Fruit fly (Drosophila melanogaster): ENCODE results near the gene Spindly.

Spindly gene

DNA sequence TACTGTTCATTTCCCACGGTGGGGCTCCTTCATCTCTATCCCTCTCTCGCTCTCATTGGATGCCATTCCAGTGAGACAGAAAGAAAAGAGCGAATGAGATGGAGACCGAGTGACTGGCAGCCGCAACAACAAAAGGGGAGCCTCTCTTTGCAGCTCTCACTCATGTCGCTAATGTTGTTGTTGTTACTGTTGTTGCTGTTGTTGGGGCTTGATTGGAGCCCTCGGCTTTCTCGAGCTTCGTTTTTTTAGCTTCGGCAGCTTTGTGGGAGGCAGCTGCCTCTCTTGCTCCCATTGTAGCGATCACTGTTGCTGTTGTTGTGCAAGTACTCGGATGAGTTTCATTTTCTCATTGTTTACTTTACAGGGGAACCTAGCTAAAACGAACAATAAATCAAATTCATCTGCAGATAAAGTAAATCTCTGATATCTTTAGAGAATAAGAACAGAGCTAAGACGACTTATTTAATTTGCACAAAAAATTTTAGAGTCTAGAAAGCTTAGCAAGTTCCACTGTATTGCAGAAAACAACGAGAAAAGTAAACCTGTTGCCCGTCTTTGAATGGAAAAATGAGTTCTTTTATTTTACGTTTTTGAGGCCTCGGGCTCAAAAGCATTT is 4.2 kb upstream of the Spindly start (continued):
- no peak for TF ChIP-seq CG9876 (GFP tag; optimal IDR thresholded peaks at IDR 0.05)
- TF ChIP-seq CG32772 (GFP tag; IDR thresholded peaks at IDR 0.05) = peak; percentile 47; the same call in 1 of the 2 replicates
- peak; percentile 16 for TF ChIP-seq CG8944 (GFP tag; optimal IDR thresholded peaks at IDR 0.05)
- TF ChIP-seq sc (optimal IDR thresholded peaks at IDR 0.05) = no peak
- TF ChIP-seq sc (GFP tag; optimal IDR thresholded peaks at IDR 0.05) = peak; percentile 5
- TF ChIP-seq CG3995 (GFP tag; optimal IDR thresholded peaks at IDR 0.05) = no peak
- TF ChIP-seq CG12744 (GFP tag; optimal IDR thresholded peaks at IDR 0.05) = no peak
- 0 out of 2 replicates have a peak, but pooled peaks have one; percentile 26 for TF ChIP-seq wor (GFP tag; IDR thresholded peaks at IDR 0.05)
- TF ChIP-seq CG2875 (GFP tag; optimal IDR thresholded peaks at IDR 0.05) = no peak
- no peak for TF ChIP-seq CG9437 (GFP tag; optimal IDR thresholded peaks at IDR 0.05)
- no peak for TF ChIP-seq crc (GFP tag; optimal IDR thresholded peaks at IDR 0.05)
- TF ChIP-seq CG10366 (GFP tag; IDR thresholded peaks at IDR 0.05) = peak; percentile 57
- TF ChIP-seq H15 (GFP tag; IDR thresholded peaks at IDR 0.05) = peak; percentile 49; the same call in 2 of the 3 replicates
- TF ChIP-seq seq (GFP tag; IDR thresholded peaks at IDR 0.05) = peak; percentile 41; the same call in 1 of the 2 replicates
- TF ChIP-seq dan (GFP tag; IDR thresholded peaks at IDR 0.05) = no peak
- no peak for TF ChIP-seq MESR4 (GFP tag; optimal IDR thresholded peaks at IDR 0.05)
- peak; percentile 13 for TF ChIP-seq CG10209 (GFP tag; optimal IDR thresholded peaks at IDR 0.05)
- TF ChIP-seq dimm (GFP tag; IDR thresholded peaks at IDR 0.05) = no peak
- no peak for TF ChIP-seq trh (GFP tag; optimal IDR thresholded peaks at IDR 0.05)
- TF ChIP-seq her (GFP tag; optimal IDR thresholded peaks at IDR 0.05) = peak; percentile 35
- TF ChIP-seq CG14050 (GFP tag; IDR thresholded peaks at IDR 0.05) = peak; percentile 28; the same call in 1 of the 3 replicates
- peak; percentile 44 for TF ChIP-seq lilli (GFP tag; optimal IDR thresholded peaks at IDR 0.05)
- TF ChIP-seq Poxn (GFP tag; IDR thresholded peaks at IDR 0.05) = no peak

DNA sequence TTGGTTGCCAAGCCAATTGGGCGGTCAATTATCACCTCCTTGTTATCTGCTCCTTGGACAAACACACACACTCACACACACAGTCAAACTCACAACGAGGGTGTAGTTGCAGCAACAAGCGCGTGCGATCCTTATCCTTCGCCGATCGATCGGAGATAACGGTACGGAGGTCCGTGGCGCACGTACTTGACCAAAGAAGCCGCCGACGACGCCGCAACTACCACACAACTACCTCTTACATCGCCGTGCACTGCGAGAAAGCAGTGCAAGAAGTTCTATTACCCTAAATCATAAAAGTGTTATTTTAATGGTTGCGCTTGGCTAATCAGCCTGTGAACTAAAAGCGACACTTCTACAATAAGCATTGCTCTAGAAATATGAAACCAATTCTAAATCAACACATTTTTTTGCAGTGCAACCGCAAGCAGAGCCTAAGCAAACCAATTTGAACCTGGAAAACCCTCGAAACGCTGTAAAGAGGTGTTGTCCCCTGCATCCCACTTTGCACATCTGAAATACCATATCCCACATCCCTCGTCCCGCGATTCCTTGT is 2.9 kb upstream of the Spindly start:
- TF ChIP-seq Optix (GFP tag; IDR thresholded peaks at IDR 0.05) = peak; percentile 54; the same call in 1 of the 3 replicates
- TF ChIP-seq CG9437 (GFP tag; optimal IDR thresholded peaks at IDR 0.05) = peak; percentile 8
- peak; percentile 17 for TF ChIP-seq CG4707 (GFP tag; optimal IDR thresholded peaks at IDR 0.05)
- TF ChIP-seq CG11560 (tag; IDR thresholded peaks at IDR 0.05) = no peak
- no peak for TF ChIP-seq gt (GFP tag; IDR thresholded peaks at IDR 0.05)
- TF ChIP-seq bsh (GFP tag; optimal IDR thresholded peaks at IDR 0.05) = peak in 1 of 2 experiments; percentile 54
- 0 out of 3 replicates have a peak, but pooled peaks have one; percentile 40 for TF ChIP-seq croc (GFP tag; conservative IDR thresholded peaks at IDR 0.05)
- no peak for TF ChIP-seq CG4617 (GFP tag; optimal IDR thresholded peaks at IDR 0.05; ENCODE audit: borderline replicate concordance)
- no peak for TF ChIP-seq Fer1 (GFP tag; optimal IDR thresholded peaks at IDR 0.05)
- peak; percentile 45; the same call in 1 of the 2 replicates for TF ChIP-seq CG1024 (GFP tag; IDR thresholded peaks at IDR 0.05)
- TF ChIP-seq Sry-β (GFP tag; optimal IDR thresholded peaks at IDR 0.05) = no peak
- TF ChIP-seq esg (GFP tag; conservative IDR thresholded peaks at IDR 0.05) = 0 out of 2 replicates have a peak, but pooled peaks have one; percentile 16
- TF ChIP-seq B-H1 (GFP tag; IDR thresholded peaks at IDR 0.05) = no peak
- TF ChIP-seq CG4404 (GFP tag; IDR thresholded peaks at IDR 0.05) = peak; percentile 85
- TF ChIP-seq sob (GFP tag; IDR thresholded peaks at IDR 0.05) = peak; percentile 70; the same call in 1 of the 2 replicates
- 0 out of 2 replicates have a peak, but pooled peaks have one; percentile 7 for TF ChIP-seq CG4360 (GFP tag; IDR thresholded peaks at IDR 0.05)
- peak; percentile 32 for TF ChIP-seq CG8089 (GFP tag; optimal IDR thresholded peaks at IDR 0.05)
- no peak for TF ChIP-seq insv (GFP tag; optimal IDR thresholded peaks at IDR 0.05)
- peak; percentile 59 for TF ChIP-seq jumu (GFP tag; optimal IDR thresholded peaks at IDR 0.05)
- peak; percentile 15 for TF ChIP-seq dmrt99B (tag; optimal IDR thresholded peaks at IDR 0.05)
- peak; percentile 22 for TF ChIP-seq CG12236 (GFP tag; optimal IDR thresholded peaks at IDR 0.05)
- TF ChIP-seq Gsc (GFP tag; IDR thresholded peaks at IDR 0.05) = 0 out of 2 replicates have a peak, but pooled peaks have one; percentile 9
- TF ChIP-seq CG10209 (GFP tag; optimal IDR thresholded peaks at IDR 0.05) = peak; percentile 27
- peak; percentile 63 for TF ChIP-seq CG14710 (tag; optimal IDR thresholded peaks at IDR 0.05)
- TF ChIP-seq en (GFP tag; optimal IDR thresholded peaks at IDR 0.05) = peak; percentile 61
- peak; percentile 71 for TF ChIP-seq dan (GFP tag; IDR thresholded peaks at IDR 0.05)
- TF ChIP-seq NC2α (GFP tag; optimal IDR thresholded peaks at IDR 0.05) = no peak
- no peak for TF ChIP-seq Opbp (GFP tag; IDR thresholded peaks at IDR 0.05; ENCODE audit: partially characterized antibody)
- TF ChIP-seq CG7963 (GFP tag; IDR thresholded peaks at IDR 0.05; ENCODE audit: partially characterized antibody) = no peak

Measured in whole organism, embryonic.